Worm (Caenorhabditis elegans) whole organism, young adult: ENCODE results near the gene B0304.4.

Source experiments
- B0261.1 ChIP-seq: sonication (generic microtip); optimal IDR thresholded peaks from 2 replicates; lab custom pipeline; 2016; ENCODE audit warnings: mild to moderate bottlenecking, missing genetic modification characterization, moderate library complexity, missing compliant biosample characterization
- F52B5.7 ChIP-seq: sonication (generic microtip); optimal IDR thresholded peaks from 2 replicates; lab custom pipeline; 2016; ENCODE audit warnings: mild to moderate bottlenecking, missing genetic modification characterization, missing compliant biosample characterization
- Y53G8AR.9 ChIP-seq: fragments of 200-800 bp; sonication (Bioruptor generic); conservative IDR thresholded peaks from 2 replicates; pipeline ENCODE4 v1.3.6; 2022; ENCODE audit warnings: missing genetic modification reagents, missing genetic modification characterization, missing compliant biosample characterization
- Y67H2A.10 ChIP-seq: fragments of 200-800 bp; sonication (Bioruptor generic); conservative IDR thresholded peaks from 2 replicates; pipeline ENCODE4 v1.3.6; 2022; ENCODE audit warnings: missing genetic modification reagents, missing genetic modification characterization, missing compliant biosample characterization
- attf-3 ChIP-seq: fragments of 200-800 bp; sonication (Bioruptor generic); conservative IDR thresholded peaks from 2 replicates; pipeline ENCODE4 v1.3.6; 2022; ENCODE audit warnings: missing genetic modification reagents, missing genetic modification characterization, missing compliant biosample characterization
- ceh-79 ChIP-seq: sonication (generic microtip); optimal IDR thresholded peaks from 2 replicates; lab custom pipeline; 2017; ENCODE audit warnings: mild to moderate bottlenecking, missing genetic modification characterization, missing compliant biosample characterization
- ceh-91 ChIP-seq: fragments of 200-800 bp; sonication (Bioruptor generic); IDR thresholded peaks from 2 replicates; pipeline ENCODE4 v1.3.6; 2022; ENCODE audit warnings: missing genetic modification reagents, missing genetic modification characterization, missing compliant biosample characterization
- efl-1 ChIP-seq: fragments of 150-350 bp; optimal IDR thresholded peaks from 2 replicates; lab custom pipeline; 2014; ENCODE audit warnings: missing biosample characterization, missing genetic modification reagents, missing genetic modification characterization
- egl-18 ChIP-seq: fragments of 200-800 bp; sonication (Bioruptor generic); IDR thresholded peaks from 2 replicates; pipeline ENCODE4 v1.3.6; 2022; ENCODE audit warnings: missing genetic modification reagents, missing genetic modification characterization, missing compliant biosample characterization
- ekl-4 ChIP-seq: fragments of 200-800 bp; sonication (Bioruptor generic); IDR thresholded peaks from 2 replicates; pipeline ENCODE4 v1.3.6; 2022; ENCODE audit warnings: missing genetic modification reagents, missing genetic modification characterization, missing compliant biosample characterization
- ets-4 ChIP-seq: fragments of 200-800 bp; sonication (Bioruptor generic); optimal IDR thresholded peaks from 2 replicates; lab custom pipeline; 2018; ENCODE audit warnings: mild to moderate bottlenecking, missing genetic modification characterization, missing compliant biosample characterization
- him-1 ChIP-seq: sonication (generic microtip); optimal IDR thresholded peaks from 2 replicates; lab custom pipeline; 2016; ENCODE audit warnings: missing genotype, missing genetic modification reagents, missing genetic modification characterization, missing compliant biosample characterization
- hlh-26 ChIP-seq: fragments of 200-800 bp; sonication (Bioruptor generic); conservative IDR thresholded peaks from 2 replicates; pipeline ENCODE4 v1.3.6; 2022; ENCODE audit warnings: missing genetic modification reagents, missing genetic modification characterization, missing compliant biosample characterization
- hrde-1 ChIP-seq: sonication (generic microtip); optimal IDR thresholded peaks from 2 replicates; lab custom pipeline; 2016; ENCODE audit warnings: missing genetic modification characterization, mild to moderate bottlenecking, missing compliant biosample characterization, moderate library complexity, missing genotype, missing genetic modification reagents, borderline replicate concordance
- let-526 ChIP-seq: fragments of 200-800 bp; sonication (Bioruptor generic); IDR thresholded peaks from 2 replicates; pipeline ENCODE4 v1.3.6; 2022; ENCODE audit warnings: missing genetic modification reagents, missing genetic modification characterization, missing compliant biosample characterization
- lin-26 ChIP-seq: fragments of 200-800 bp; sonication (Bioruptor generic); IDR thresholded peaks from 2 replicates; pipeline ENCODE4 v1.3.6; 2022; ENCODE audit warnings: missing genetic modification reagents, missing genetic modification characterization, missing compliant biosample characterization
- madf-10 ChIP-seq: sonication (generic microtip); optimal IDR thresholded peaks from 2 replicates; lab custom pipeline; 2016; ENCODE audit warnings: mild to moderate bottlenecking, missing genetic modification characterization, missing compliant biosample characterization
- madf-6 ChIP-seq: fragments of 200-800 bp; sonication (Bioruptor generic); IDR thresholded peaks from 2 replicates; pipeline ENCODE4 v1.3.6; 2022; ENCODE audit warnings: missing genetic modification reagents, missing genetic modification characterization, missing compliant biosample characterization
- madf-8 ChIP-seq: fragments of 200-800 bp; sonication (Bioruptor generic); conservative IDR thresholded peaks from 2 replicates; pipeline ENCODE4 v1.3.6; 2022; ENCODE audit warnings: missing genetic modification reagents, missing genetic modification characterization, missing compliant biosample characterization
- nfya-2 ChIP-seq: fragments of 200-800 bp; sonication (Bioruptor generic); IDR thresholded peaks from 2 replicates; pipeline ENCODE4 v1.3.6; 2022; ENCODE audit warnings: missing genetic modification reagents, missing genetic modification characterization, missing compliant biosample characterization
- nfyb-1 ChIP-seq: fragments of 200-800 bp; sonication (Bioruptor generic); IDR thresholded peaks from 2 replicates; pipeline ENCODE4 v1.3.6; 2022; ENCODE audit warnings: missing genetic modification reagents, missing genetic modification characterization, missing compliant biosample characterization
- rec-8 ChIP-seq, 2 experiments: sonication (generic microtip); optimal IDR thresholded peaks; 2 replicates each; lab custom pipeline; 2016; ENCODE audit warnings: mild to moderate bottlenecking in 2 of 2, missing genetic modification characterization in 2 of 2, missing genetic modification reagents in 2 of 2, missing genotype in 2 of 2, missing biosample characterization in 1 of 2, missing compliant biosample characterization in 1 of 2, moderate library complexity in 1 of 2
- snpc-3.4 ChIP-seq: sonication (generic microtip); optimal IDR thresholded peaks from 2 replicates; lab custom pipeline; 2017; ENCODE audit warnings: missing genetic modification characterization, mild to moderate bottlenecking, missing compliant biosample characterization, antibody characterized with exemption, moderate library complexity, missing genotype, missing genetic modification reagents
- snpc-4 ChIP-seq, 5 experiments: fragments of 150-350 bp in 1 of 5; sonication (generic microtip) in 4 of 5; optimal IDR thresholded peaks; 2 replicates each; lab custom pipeline; 2014 to 2018; ENCODE audit warnings: missing genetic modification characterization in 5 of 5, missing biosample characterization in 3 of 5, antibody characterized with exemption in 2 of 5, mild to moderate bottlenecking in 2 of 5, missing compliant biosample characterization in 2 of 5, missing genotype in 2 of 5, moderate library complexity in 2 of 5, missing genetic modification reagents in 1 of 5
- unc-62 ChIP-seq: fragments of 150-350 bp; optimal IDR thresholded peaks from 2 replicates; lab custom pipeline; 2014; ENCODE audit warnings: missing biosample characterization, missing genetic modification reagents, missing genetic modification characterization
- xnd-1 ChIP-seq: sonication (generic microtip); optimal IDR thresholded peaks from 2 replicates; lab custom pipeline; 2016; ENCODE audit warnings: missing genotype, missing genetic modification reagents, missing genetic modification characterization, missing compliant biosample characterization
- zfh-2 ChIP-seq: fragments of 200-800 bp; sonication (Bioruptor generic); conservative IDR thresholded peaks from 2 replicates; pipeline ENCODE4 v1.3.6; 2022; ENCODE audit warnings: missing genetic modification reagents, missing genetic modification characterization, missing compliant biosample characterization
- zim-3 ChIP-seq: sonication (generic microtip); optimal IDR thresholded peaks from 2 replicates; lab custom pipeline; 2017; ENCODE audit warnings: mild to moderate bottlenecking, missing genetic modification characterization, moderate library complexity, missing compliant biosample characterization
- ztf-25 ChIP-seq: fragments of 200-800 bp; sonication (Bioruptor generic); IDR thresholded peaks from 2 replicates; pipeline ENCODE4 v1.3.6; 2022; ENCODE audit warnings: missing genetic modification reagents, missing genetic modification characterization, missing compliant biosample characterization
- ztf-26 ChIP-seq: sonication (generic microtip); optimal IDR thresholded peaks from 2 replicates; lab custom pipeline; 2017; ENCODE audit warnings: missing genetic modification characterization, missing compliant biosample characterization

The B0304.4 gene

DNA sequence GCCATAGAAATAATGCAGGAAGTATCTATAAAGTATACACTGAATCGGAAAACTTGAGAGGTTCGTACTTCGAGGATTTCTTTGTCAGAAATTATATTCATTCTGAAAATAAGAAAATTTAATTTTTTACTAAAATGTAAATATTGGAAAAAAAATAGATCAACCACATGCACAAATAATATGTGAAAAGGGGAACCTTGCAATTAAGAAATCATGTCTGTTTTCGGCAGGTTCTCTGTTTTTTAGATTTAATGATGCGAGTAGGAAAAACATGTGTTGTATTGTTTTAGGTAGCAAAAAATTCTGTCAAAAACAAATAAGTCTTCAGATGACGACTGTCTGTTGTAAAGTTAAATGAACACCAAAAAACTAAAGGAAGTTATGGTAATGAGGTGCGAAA, 14.1 kb upstream of the B0304.4 start, which contains the start of gene sra-33 (continued):
- TF ChIP-seq ets-4 (GFP tag; lab: Kevin White, UChicago) (no peak), let-526 (GFP tag; lab: Robert Waterston, UW) (no peak), rec-8 (tag; optimal IDR thresholded peaks at IDR 0.05; lab: Kevin White, UChicago) (no peak), hlh-26 (no peak)

DNA sequence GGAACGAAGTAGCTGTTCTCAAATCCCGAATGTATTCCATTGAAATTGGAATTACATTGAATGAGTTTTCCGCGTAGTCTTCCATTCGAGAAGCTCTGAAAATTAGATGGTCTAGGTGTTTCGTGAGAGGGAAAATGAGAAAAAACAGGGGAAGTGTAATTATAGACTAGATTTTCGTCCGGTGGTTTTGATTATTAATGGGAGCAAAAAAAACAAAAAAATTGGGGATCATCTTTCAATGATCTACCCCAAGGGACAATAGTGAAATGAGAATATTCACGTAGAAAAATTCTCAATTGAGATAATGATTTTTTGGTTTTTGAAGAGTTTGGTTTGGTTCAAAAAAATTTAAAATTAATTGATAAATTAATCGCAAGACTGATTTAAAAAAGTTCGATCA, 8.9 kb upstream of the B0304.4 start, which contains the start of gene sra-32:
Gene sra-32 (minus strand): TSS at position 101 of the 400 bp plus-strand sequence.
- TF ChIP-seq ekl-4 (GFP tag; lab: Robert Waterston, UW), result no peak
- TF ChIP-seq unc-62 (GFP tag; lab: Kevin White, UChicago), result no peak
- TF ChIP-seq ztf-25 (GFP tag; lab: Robert Waterston, UW), result no peak
- no peak for TF ChIP-seq rec-8 (tag; optimal IDR thresholded peaks at IDR 0.05; lab: Kevin White, UChicago)
- TF ChIP-seq madf-6 (GFP tag; lab: Robert Waterston, UW), result no peak
- TF ChIP-seq snpc-3.4, result no peak
- no peak for TF ChIP-seq nfyb-1 (GFP tag; lab: Robert Waterston, UW)
- no peak for TF ChIP-seq egl-18 (GFP tag; lab: Robert Waterston, UW)
- TF ChIP-seq lin-26 (GFP tag; lab: Robert Waterston, UW), result no peak
- TF ChIP-seq Y53G8AR.9 (GFP tag; lab: Robert Waterston, UW), result no peak
- TF ChIP-seq him-1 (tag; lab: Kevin White, UChicago), result no peak
- TF ChIP-seq madf-10, result no peak
- TF ChIP-seq ztf-26 (tag; lab: Kevin White, UChicago), result no peak
- no peak for TF ChIP-seq B0261.1 (tag; lab: Kevin White, UChicago)
- no peak for TF ChIP-seq ceh-79
- TF ChIP-seq, all 124 proteins: peak for 0

DNA sequence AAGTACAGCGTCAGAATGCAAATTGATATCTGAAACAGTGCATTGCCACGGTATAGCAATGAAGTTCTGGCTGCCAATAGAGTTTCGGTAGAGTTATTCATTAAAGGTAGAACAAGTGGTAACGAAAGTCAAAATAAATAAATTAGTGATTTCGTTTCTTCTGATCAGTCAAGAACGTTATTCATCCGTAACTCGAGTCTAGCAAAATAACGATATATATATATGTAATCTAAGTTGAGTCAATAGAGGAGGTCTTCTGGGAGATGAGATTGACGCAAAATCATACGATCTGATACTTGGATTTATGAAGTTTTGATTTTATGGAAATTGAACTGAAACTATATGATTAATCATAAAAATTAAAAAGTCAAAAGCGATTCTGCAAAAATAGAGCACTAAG, 4.8 kb upstream of the B0304.4 start, which contains the start of gene sra-35:
Gene sra-35 (minus strand): TSS at position 101 of the 400 bp plus-strand sequence.
- TF ChIP-seq Y67H2A.10 (GFP tag; lab: Robert Waterston, UW) (no peak), hrde-1 (tag; lab: Kevin White, UChicago) (no peak), nfya-2 (no peak), attf-3 (no peak)

DNA sequence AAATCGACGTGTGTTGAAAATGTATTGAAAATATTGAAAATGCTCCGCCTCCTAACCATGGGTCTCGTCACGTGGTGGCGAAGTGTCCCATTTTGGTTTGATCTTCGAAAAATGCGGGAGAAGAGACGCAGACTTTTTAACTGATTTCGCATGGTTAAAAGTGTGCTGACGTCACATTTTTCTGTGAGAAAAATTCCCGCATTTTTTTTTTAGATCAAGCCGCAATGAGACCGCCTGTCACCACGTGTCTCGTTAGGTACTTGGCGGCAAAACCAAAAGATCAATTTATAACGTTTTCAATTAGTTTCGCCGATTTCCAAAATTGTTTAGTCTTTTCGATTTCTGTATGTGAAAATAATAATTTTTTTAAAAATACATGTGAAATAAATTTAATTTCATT, 2.2 kb upstream of the B0304.4 start:
- TF ChIP-seq snpc-4 (GFP tag; optimal IDR thresholded peaks at IDR 0.05; lab: Kevin White, UChicago), result no peak
- TF ChIP-seq snpc-4 (tag; optimal IDR thresholded peaks at IDR 0.05; lab: Kevin White, UChicago), result no peak
- peak; percentile 41 for TF ChIP-seq xnd-1 (tag; lab: Kevin White, UChicago)
- peak; percentile 59 for TF ChIP-seq efl-1 (GFP tag; lab: Kevin White, UChicago)
- 0 out of 2 replicates have a peak, but pooled peaks have one; percentile 11 for TF ChIP-seq ceh-91 (GFP tag; lab: Robert Waterston, UW)
- peak; percentile 62 for TF ChIP-seq madf-8 (GFP tag; lab: Robert Waterston, UW)
- TF ChIP-seq madf-6 (GFP tag; lab: Robert Waterston, UW), result peak; percentile 81
- no peak for TF ChIP-seq zim-3

DNA sequence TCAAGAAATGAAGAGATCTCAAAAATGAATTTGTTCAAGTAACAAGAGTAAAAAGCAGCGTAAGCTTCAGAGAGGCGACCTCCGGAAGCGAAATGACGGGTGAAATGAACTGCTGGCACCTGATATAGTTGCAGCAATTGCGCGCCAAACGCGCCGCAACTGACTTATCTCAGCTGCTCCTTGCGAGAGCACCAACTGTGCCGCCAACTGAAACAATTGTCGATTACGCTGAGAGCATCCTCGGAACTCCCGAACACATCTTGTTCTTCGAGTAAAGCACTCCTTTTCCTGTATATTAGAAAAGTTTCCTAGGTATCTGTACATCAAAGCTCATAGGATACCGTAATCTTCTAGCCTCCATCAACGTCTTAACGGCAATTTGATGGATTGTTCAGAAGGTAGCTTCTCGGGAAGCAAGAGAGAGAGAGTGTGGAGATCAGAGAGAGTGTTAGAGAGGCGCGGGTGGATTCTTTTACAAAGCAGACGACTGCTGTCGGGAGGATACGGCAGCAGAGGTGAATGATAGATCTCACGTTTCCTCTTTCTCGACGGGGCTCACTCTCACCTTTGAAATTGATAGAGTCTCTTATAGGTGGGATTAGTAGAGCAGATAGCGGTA, 2.9 kb downstream of the B0304.4 start:
- TF ChIP-seq F52B5.7 (tag; lab: Kevin White, UChicago), result no peak
- 0 out of 2 replicates have a peak, but pooled peaks have one; percentile 4 for TF ChIP-seq zfh-2 (GFP tag; lab: Robert Waterston, UW)
